Worm (Caenorhabditis elegans) whole organism, L4 larva: Measurements from ENCODE around the gene C27D8.4.

Experiments used
- hlh-11 ChIP-seq: fragments of 200-800 bp; sonication (Bioruptor generic); optimal IDR thresholded peaks from 2 replicates; lab custom pipeline; 2018; ENCODE audit warnings: mild to moderate bottlenecking, missing genetic modification characterization, missing compliant biosample characterization
- lin-38 ChIP-seq: fragments of 200-800 bp; sonication (Bioruptor generic); IDR thresholded peaks from 2 replicates; pipeline ENCODE4 v1.3.6; 2022; ENCODE audit warnings: missing genetic modification reagents, missing genetic modification characterization, missing compliant biosample characterization
- nhr-11 ChIP-seq: fragments of 150-350 bp; optimal IDR thresholded peaks from 2 replicates; lab custom pipeline; 2014; ENCODE audit warnings: missing biosample characterization, missing genetic modification characterization
- nhr-42 ChIP-seq: fragments of 200-800 bp; sonication (Bioruptor generic); IDR thresholded peaks from 2 replicates; pipeline ENCODE4 v1.3.6; 2022; ENCODE audit warnings: missing genetic modification characterization, missing compliant biosample characterization
- nhr-48 ChIP-seq: sonication (generic microtip); optimal IDR thresholded peaks from 2 replicates; lab custom pipeline; 2016; ENCODE audit warnings: mild to moderate bottlenecking, missing genetic modification characterization, missing compliant biosample characterization
- skn-1 ChIP-seq: fragments of 150-350 bp; optimal IDR thresholded peaks from 2 replicates; lab custom pipeline; 2014; ENCODE audit warnings: missing biosample characterization, missing genetic modification characterization
- snpc-4 ChIP-seq: fragments of 150-350 bp; optimal IDR thresholded peaks from 2 replicates; lab custom pipeline; 2014; ENCODE audit warnings: missing biosample characterization, missing genetic modification characterization
- zip-2 ChIP-seq: fragments of 150-350 bp; optimal IDR thresholded peaks from 2 replicates; lab custom pipeline; 2014; ENCODE audit warnings: missing biosample characterization, missing genetic modification characterization
- ztf-11 ChIP-seq: fragments of 150-350 bp; optimal IDR thresholded peaks from 2 replicates; lab custom pipeline; 2014; ENCODE audit warnings: missing biosample characterization, missing genetic modification characterization

DNA sequence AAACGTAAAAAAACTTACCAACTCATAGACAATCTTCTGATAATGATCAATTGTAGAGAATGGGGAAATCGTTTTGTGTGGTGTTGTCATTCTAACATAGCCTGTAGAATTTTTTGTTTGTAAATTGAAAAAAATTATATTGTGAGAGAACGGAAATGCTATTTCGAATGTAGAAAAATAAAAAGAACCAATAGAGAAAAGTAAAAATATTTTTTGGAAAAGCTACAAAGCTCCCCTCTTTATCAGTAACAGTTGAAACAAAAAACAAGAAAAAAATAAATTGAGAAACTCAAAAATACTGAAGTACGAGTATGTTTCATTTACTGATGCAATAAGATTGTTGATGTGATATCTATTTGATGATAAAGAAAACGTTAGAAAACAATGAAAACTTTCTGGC is 7.7 kb downstream of the C27D8.4 start, which contains the start of gene C27D8.3:
- TF ChIP-seq hlh-11 (no peak), skn-1 (tag; lab: Kevin White, UChicago) (no peak), zip-2 (no peak), ztf-11 (no peak), nhr-11 (no peak), nhr-42 (GFP tag; lab: Robert Waterston, UW) (no peak), nhr-48 (tag; lab: Kevin White, UChicago) (no peak), snpc-4 (tag; lab: Kevin White, UChicago) (no peak), lin-38 (no peak)
